Worm (Caenorhabditis elegans): ENCODE measurements around the gene fbxa-64.

fbxa-64 gene

DNA sequence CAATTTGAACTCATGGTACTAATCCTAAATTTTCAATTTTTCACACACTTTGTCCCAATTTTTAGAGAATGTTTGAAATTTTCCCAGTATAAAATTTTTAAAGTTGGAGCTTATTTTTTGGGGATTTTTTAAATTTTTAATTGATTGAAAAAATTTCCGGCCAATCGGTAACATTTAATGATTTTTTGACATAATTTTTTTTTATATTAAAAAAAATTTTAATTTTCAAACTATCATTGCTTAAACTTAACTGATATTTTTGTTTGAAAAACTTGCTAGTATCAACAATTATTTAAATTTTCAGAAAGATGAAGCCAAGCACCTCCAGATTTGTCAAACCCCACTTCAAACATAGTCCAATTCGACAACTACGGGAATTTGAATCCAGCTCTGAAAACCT lies 20.7 kb downstream of the fbxa-64 start, which contains the start of gene T28A11.22:
Gene T28A11.22 (plus strand): TSS at position 301 of the 400 bp plus-strand sequence.
- TF ChIP-seq tab-1 (GFP tag; IDR thresholded peaks at IDR 0.05) (no peak), ref-1 (GFP tag; conservative IDR thresholded peaks at IDR 0.05) (no peak), klf-2 (GFP tag; conservative IDR thresholded peaks at IDR 0.05) (no peak), ztf-29 (GFP tag; IDR thresholded peaks at IDR 0.05) (no peak), flt-1 (GFP tag; IDR thresholded peaks at IDR 0.05) (no peak), cog-1 (tag; optimal IDR thresholded peaks at IDR 0.05) (no peak), med-1 (GFP tag; optimal IDR thresholded peaks at IDR 0.05; ENCODE audit: insufficient read depth) (no peak), ztf-23 (GFP tag; IDR thresholded peaks at IDR 0.05) (no peak), T22C8.4 (GFP tag; IDR thresholded peaks at IDR 0.05) (no peak)

DNA sequence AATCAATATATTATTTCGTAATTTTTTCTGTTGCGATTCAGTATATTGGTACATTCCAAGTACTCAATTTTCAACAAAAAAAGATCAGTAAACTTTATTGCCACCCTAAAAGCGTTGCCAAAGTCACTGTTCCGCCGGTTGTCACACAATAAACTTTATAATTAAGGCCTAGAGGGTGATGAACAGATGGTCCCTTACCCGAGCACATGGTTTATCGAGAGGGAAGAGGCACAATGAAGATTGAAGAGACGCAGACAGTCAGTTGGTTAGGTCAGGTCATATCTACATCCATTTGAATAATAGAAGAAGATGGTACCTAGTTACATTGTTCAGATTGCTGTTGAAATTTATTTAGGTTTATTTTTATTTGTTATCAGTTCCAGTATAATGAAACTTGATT lies 21.1 kb downstream of the fbxa-64 start:
- TF ChIP-seq ztf-23 (GFP tag; IDR thresholded peaks at IDR 0.05) (no peak), cog-1 (tag; optimal IDR thresholded peaks at IDR 0.05) (no peak), flt-1 (GFP tag; IDR thresholded peaks at IDR 0.05) (no peak), ztf-29 (GFP tag; IDR thresholded peaks at IDR 0.05) (no peak), ref-1 (GFP tag; conservative IDR thresholded peaks at IDR 0.05) (no peak), tab-1 (GFP tag; IDR thresholded peaks at IDR 0.05) (no peak), klf-2 (GFP tag; conservative IDR thresholded peaks at IDR 0.05) (no peak), T22C8.4 (GFP tag; IDR thresholded peaks at IDR 0.05) (no peak), med-1 (GFP tag; optimal IDR thresholded peaks at IDR 0.05; ENCODE audit: insufficient read depth) (no peak)

DNA sequence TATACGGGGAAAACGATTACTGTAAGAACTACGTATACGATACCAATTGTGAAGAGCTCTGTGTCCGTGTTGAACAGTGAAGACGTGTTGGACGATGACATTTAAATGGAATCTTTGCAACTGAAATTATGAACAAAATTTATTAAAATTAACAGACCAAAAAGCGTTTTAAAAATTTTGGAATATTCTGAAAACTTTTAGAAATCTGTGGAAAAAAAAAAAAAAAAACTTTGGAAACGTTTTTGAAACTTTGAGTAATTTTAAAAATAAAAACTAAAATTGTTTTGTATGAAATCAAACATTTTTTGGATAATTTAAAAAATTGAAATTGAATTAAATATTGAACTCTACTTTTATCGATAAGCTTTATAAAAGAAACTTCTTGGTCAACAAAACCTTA lies 21.9 kb downstream of the fbxa-64 start, which contains the start of gene srt-63:
Gene srt-63 (minus strand): TSS at position 101 of the 400 bp plus-strand sequence.
- TF ChIP-seq ztf-29 (GFP tag; IDR thresholded peaks at IDR 0.05) (no peak), tab-1 (GFP tag; IDR thresholded peaks at IDR 0.05) (no peak), med-1 (GFP tag; optimal IDR thresholded peaks at IDR 0.05; ENCODE audit: insufficient read depth) (no peak), flt-1 (GFP tag; IDR thresholded peaks at IDR 0.05) (no peak), T22C8.4 (GFP tag; IDR thresholded peaks at IDR 0.05) (no peak), klf-2 (GFP tag; conservative IDR thresholded peaks at IDR 0.05) (no peak), ztf-23 (GFP tag; IDR thresholded peaks at IDR 0.05) (no peak), ref-1 (GFP tag; conservative IDR thresholded peaks at IDR 0.05) (no peak), cog-1 (tag; optimal IDR thresholded peaks at IDR 0.05) (no peak)

DNA sequence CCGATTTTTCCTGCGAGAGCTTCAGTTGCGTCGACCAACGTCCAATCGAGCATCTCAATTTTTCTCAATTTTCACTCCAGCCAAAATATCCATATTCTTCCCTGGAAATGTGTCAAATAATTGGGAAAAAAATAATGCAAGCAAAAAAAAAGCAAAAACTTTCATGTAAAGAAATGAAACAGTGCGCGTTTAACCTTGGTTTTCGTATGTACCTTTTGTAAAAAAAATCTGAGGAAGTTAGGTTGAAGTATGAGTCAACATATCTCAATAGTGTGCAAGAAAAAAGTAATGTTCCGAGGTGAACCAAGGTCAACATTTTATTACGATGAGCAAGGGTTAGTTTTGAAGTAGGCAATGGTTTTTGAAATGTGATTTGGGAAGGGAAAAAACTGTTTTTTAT lies 27.8 kb downstream of the fbxa-64 start, which contains the start of gene T28A11.13:
Gene T28A11.13 (minus strand): TSS at position 101 of the 400 bp plus-strand sequence.
- TF ChIP-seq ref-1 (GFP tag; conservative IDR thresholded peaks at IDR 0.05) (no peak), tab-1 (GFP tag; IDR thresholded peaks at IDR 0.05) (no peak), klf-2 (GFP tag; conservative IDR thresholded peaks at IDR 0.05) (no peak), flt-1 (GFP tag; IDR thresholded peaks at IDR 0.05) (no peak), med-1 (GFP tag; optimal IDR thresholded peaks at IDR 0.05; ENCODE audit: insufficient read depth) (no peak), ztf-23 (GFP tag; IDR thresholded peaks at IDR 0.05) (no peak), cog-1 (tag; optimal IDR thresholded peaks at IDR 0.05) (no peak), T22C8.4 (GFP tag; IDR thresholded peaks at IDR 0.05) (no peak), ztf-29 (GFP tag; IDR thresholded peaks at IDR 0.05) (no peak)

DNA sequence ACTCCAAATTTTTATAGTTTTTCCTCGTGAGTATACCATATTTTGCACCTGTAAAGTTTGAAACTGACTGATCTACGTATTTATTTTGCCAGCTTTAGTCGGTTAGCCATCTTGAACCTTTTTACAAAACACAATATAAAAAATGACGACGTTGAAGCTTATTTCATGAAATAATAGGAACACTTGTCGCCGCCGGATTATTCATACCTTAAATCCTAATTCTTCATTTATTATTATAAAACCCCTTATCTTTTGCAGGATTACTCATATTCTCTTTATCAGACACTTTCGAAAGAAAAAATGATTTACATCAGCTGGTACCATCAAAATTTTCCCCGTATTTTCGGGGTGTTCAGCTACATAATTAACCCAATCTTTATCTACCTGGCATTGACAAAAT lies 30.4 kb downstream of the fbxa-64 start, which contains the start of gene srj-8:
Gene srj-8 (plus strand): TSS at position 301 of the 400 bp plus-strand sequence.
- TF ChIP-seq flt-1 (GFP tag; IDR thresholded peaks at IDR 0.05) (no peak), ztf-29 (GFP tag; IDR thresholded peaks at IDR 0.05) (no peak), cog-1 (tag; optimal IDR thresholded peaks at IDR 0.05) (no peak), med-1 (GFP tag; optimal IDR thresholded peaks at IDR 0.05; ENCODE audit: insufficient read depth) (no peak), ref-1 (GFP tag; conservative IDR thresholded peaks at IDR 0.05) (no peak)

DNA sequence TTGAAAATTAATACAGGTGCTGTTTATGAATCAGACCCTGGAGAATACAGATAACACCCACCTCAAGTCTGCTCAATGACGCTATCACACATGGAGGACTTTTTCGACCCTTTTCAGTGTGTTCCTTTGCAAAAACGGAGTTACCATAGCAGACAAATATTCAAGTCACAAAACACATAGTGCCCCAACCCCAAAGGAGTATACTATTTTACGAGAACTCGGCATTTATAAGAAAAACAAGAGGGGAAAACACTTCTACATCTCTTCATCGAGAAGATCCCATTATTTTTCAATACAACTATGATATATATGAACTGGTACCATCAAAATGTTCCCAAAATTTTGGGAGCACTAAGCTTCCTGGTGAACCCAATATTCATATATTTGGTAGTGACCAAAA lies 33.2 kb downstream of the fbxa-64 start, which contains the start of gene srj-7:
Gene srj-7 (plus strand): TSS at position 301 of the 400 bp plus-strand sequence.
- no peak for TF ChIP-seq ztf-29 (GFP tag; IDR thresholded peaks at IDR 0.05)
- TF ChIP-seq tab-1 (GFP tag; IDR thresholded peaks at IDR 0.05), result no peak
- no peak for TF ChIP-seq ztf-23 (GFP tag; IDR thresholded peaks at IDR 0.05)
- TF ChIP-seq T22C8.4 (GFP tag; IDR thresholded peaks at IDR 0.05), result no peak
- no peak for TF ChIP-seq cog-1 (tag; optimal IDR thresholded peaks at IDR 0.05)
- TF ChIP-seq med-1 (GFP tag; optimal IDR thresholded peaks at IDR 0.05; ENCODE audit: insufficient read depth), result no peak
- TF ChIP-seq ref-1 (GFP tag; conservative IDR thresholded peaks at IDR 0.05), result no peak

DNA sequence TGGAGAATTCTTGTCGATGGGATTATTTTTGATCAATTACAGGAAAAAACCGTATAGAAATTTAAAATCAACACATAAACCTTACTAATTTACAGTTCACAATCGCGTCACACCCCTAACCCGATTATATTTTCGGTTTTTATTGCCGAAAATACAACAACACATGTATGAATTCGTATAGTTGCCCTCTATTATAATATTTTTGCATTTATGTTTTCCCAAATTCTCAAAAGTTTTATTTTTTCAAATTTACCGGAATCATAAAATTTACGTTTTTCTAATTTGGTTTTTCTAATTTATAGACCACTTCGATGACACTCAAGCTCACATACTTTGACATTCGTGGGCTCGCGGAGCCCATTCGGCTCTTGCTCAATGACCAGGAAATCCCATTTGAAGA lies 35.0 kb downstream of the fbxa-64 start, which contains the start of gene gst-23:
Gene gst-23 (plus strand): TSS at position 301 of the 400 bp plus-strand sequence.
- TF ChIP-seq tab-1 (GFP tag; IDR thresholded peaks at IDR 0.05) (no peak), ztf-23 (GFP tag; IDR thresholded peaks at IDR 0.05) (no peak), med-1 (GFP tag; optimal IDR thresholded peaks at IDR 0.05; ENCODE audit: insufficient read depth) (no peak), cog-1 (tag; optimal IDR thresholded peaks at IDR 0.05) (no peak), ztf-29 (GFP tag; IDR thresholded peaks at IDR 0.05) (no peak), T22C8.4 (GFP tag; IDR thresholded peaks at IDR 0.05) (no peak), flt-1 (GFP tag; IDR thresholded peaks at IDR 0.05) (no peak), ref-1 (GFP tag; conservative IDR thresholded peaks at IDR 0.05) (no peak), klf-2 (GFP tag; conservative IDR thresholded peaks at IDR 0.05) (no peak)

DNA sequence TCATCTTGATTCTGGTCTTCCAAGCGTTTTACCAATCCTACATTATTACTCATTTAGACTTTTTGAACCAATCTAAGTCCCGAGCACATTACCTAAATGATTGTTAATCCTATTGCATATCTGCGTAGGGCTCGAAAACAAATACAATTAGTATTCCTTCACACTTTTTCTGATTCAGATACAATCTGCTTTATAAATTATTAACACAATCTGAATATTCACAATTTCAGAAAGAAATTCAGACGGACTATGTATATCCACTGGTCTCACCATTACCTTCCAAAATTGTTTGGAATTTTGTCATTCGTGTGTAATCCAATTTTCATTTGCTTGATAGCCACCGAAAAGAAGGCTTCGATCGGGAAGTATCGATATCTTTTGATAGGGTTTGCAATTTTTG lies 36.8 kb downstream of the fbxa-64 start, which contains the start of gene srj-11:
Gene srj-11 (plus strand): TSS at position 250 of the 400 bp plus-strand sequence.
- no peak for TF ChIP-seq ref-1 (GFP tag; conservative IDR thresholded peaks at IDR 0.05)
- no peak for TF ChIP-seq cog-1 (tag; optimal IDR thresholded peaks at IDR 0.05)
- TF ChIP-seq ztf-23 (GFP tag; IDR thresholded peaks at IDR 0.05), result no peak
- no peak for TF ChIP-seq tab-1 (GFP tag; IDR thresholded peaks at IDR 0.05)
- no peak for TF ChIP-seq med-1 (GFP tag; optimal IDR thresholded peaks at IDR 0.05; ENCODE audit: insufficient read depth)
- no peak for TF ChIP-seq flt-1 (GFP tag; IDR thresholded peaks at IDR 0.05)
- no peak for TF ChIP-seq ztf-29 (GFP tag; IDR thresholded peaks at IDR 0.05)

DNA sequence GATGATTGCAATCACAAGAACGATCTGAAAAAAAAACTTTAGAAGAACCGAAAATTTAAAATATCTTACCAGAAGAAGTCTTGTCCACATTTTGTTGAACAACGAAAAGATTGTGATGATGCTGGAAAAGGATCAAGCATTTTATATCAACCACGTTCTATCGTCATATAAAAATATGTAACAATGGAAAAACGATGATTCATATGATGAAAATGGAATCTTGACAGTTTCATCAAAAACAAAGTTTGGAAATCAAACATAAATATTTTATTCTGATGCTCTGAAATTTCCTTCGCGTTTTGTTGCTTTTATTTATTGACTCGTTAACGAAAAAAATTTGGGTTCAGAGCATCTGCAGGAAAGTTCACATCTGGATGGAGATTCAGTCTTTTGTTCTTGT lies 41.3 kb downstream of the fbxa-64 start, which contains the start of the genes K08D9.9 and str-16:
Gene K08D9.9 (minus strand): TSS at position 101 of the 400 bp plus-strand sequence.
Gene str-16 (plus strand): TSS at position 266 of the 400 bp plus-strand sequence.
- TF ChIP-seq T22C8.4 (GFP tag; IDR thresholded peaks at IDR 0.05) (no peak), flt-1 (GFP tag; IDR thresholded peaks at IDR 0.05) (no peak), klf-2 (GFP tag; conservative IDR thresholded peaks at IDR 0.05) (no peak), ztf-23 (GFP tag; IDR thresholded peaks at IDR 0.05) (no peak), tab-1 (GFP tag; IDR thresholded peaks at IDR 0.05) (no peak), ztf-29 (GFP tag; IDR thresholded peaks at IDR 0.05) (no peak), med-1 (GFP tag; optimal IDR thresholded peaks at IDR 0.05; ENCODE audit: insufficient read depth) (no peak), cog-1 (tag; optimal IDR thresholded peaks at IDR 0.05) (no peak), ref-1 (GFP tag; conservative IDR thresholded peaks at IDR 0.05) (no peak)

Measured in whole organism, midembryonic.